Fruit fly (Drosophila melanogaster) Kc167 (cell line): ENCODE results near the gene Snoo.
"Not testable (repeated sequence)": the region's sequence is repeated elsewhere in the genome, so short reads cannot be mapped to it uniquely, and the experiment has no call there.

Source experiments
- Myc ChIP-seq: fragments of >200 bp; optimal IDR thresholded peaks from 2 replicates; lab custom pipeline; 2017; ENCODE audit warnings: missing external identifiers
- Sin3A ChIP-seq: fragments of >200 bp; optimal IDR thresholded peaks from 2 replicates; lab custom pipeline; 2018; ENCODE audit warnings: missing external identifiers
- h ChIP-seq: fragments of >200 bp; optimal IDR thresholded peaks from 3 replicates; lab custom pipeline; 2018; ENCODE audit warnings: missing external identifiers
- insv ChIP-seq: fragments of >200 bp; optimal IDR thresholded peaks from 3 replicates; lab custom pipeline; 2018; ENCODE audit warnings: missing external identifiers
- psq ChIP-seq: fragments of >200 bp; optimal IDR thresholded peaks from 2 replicates; lab custom pipeline; 2017; ENCODE audit warnings: missing external identifiers
- ttk ChIP-seq: sonication (Bioruptor generic); optimal IDR thresholded peaks from 2 replicates; lab custom pipeline; 2017; ENCODE audit warnings: missing external identifiers

Snoo gene

dm6 chr2L:7872680-7873079, 111.3 kb downstream of the Snoo start:
- TF ChIP-seq Sin3A = no peak
- no peak for TF ChIP-seq h
- no peak for TF ChIP-seq insv (lab: Kevin White, UChicago)
- no peak for TF ChIP-seq ttk (lab: Kevin White, UChicago)
- no peak for TF ChIP-seq Myc (lab: Kevin White, UChicago)
- TF ChIP-seq psq (lab: Kevin White, UChicago) = no peak

dm6 chr2L:7871821-7872524, 112.0 kb downstream of the Snoo start:
- TF ChIP-seq Myc (lab: Kevin White, UChicago) (no peak), Sin3A (no peak), ttk (lab: Kevin White, UChicago) (no peak), psq (lab: Kevin White, UChicago) (no peak), insv (lab: Kevin White, UChicago) (no peak), h (no peak)

- TF ChIP-seq Sin3A (no peak), insv (lab: Kevin White, UChicago) (no peak), h (no peak), psq (lab: Kevin White, UChicago) (no peak), Myc (lab: Kevin White, UChicago) (no peak), ttk (lab: Kevin White, UChicago) (no peak)
Measured at dm6 chr2L:7871332-7871731, 112.7 kb downstream of the Snoo start, which contains the start of gene Proc. TSS of gene Proc (minus strand) at chr2L:7871432.

- TF ChIP-seq h (no peak), ttk (lab: Kevin White, UChicago) (no peak), Sin3A (no peak), Myc (lab: Kevin White, UChicago) (no peak), psq (lab: Kevin White, UChicago) (no peak), insv (lab: Kevin White, UChicago) (no peak)
Measured at dm6 chr2L:7870212-7870611, 113.8 kb downstream of the Snoo start.

dm6 chr2L:7868608-7869007, 115.4 kb downstream of the Snoo start:
- no peak for TF ChIP-seq h
- TF ChIP-seq Sin3A = no peak
- TF ChIP-seq psq (lab: Kevin White, UChicago) = no peak
- TF ChIP-seq Myc (lab: Kevin White, UChicago) = no peak
- no peak for TF ChIP-seq insv (lab: Kevin White, UChicago)
- TF ChIP-seq ttk (lab: Kevin White, UChicago) = no peak

dm6 chr2L:7861733-7862132, 122.3 kb downstream of the Snoo start:
- TF ChIP-seq Myc (lab: Kevin White, UChicago) (no peak), h (no peak), insv (lab: Kevin White, UChicago) (no peak), ttk (lab: Kevin White, UChicago) (no peak), Sin3A (no peak), psq (lab: Kevin White, UChicago) (no peak)

- TF ChIP-seq h (no peak), Myc (lab: Kevin White, UChicago) (no peak), Sin3A (no peak), ttk (lab: Kevin White, UChicago) (no peak), psq (lab: Kevin White, UChicago) (no peak), insv (lab: Kevin White, UChicago) (no peak)
Measured at dm6 chr2L:7860739-7861138, 123.3 kb downstream of the Snoo start, which contains the start of gene TwdlE. TSS of gene TwdlE (minus strand) at chr2L:7860839.

- TF ChIP-seq Sin3A; Myc (lab: Kevin White, UChicago); psq (lab: Kevin White, UChicago): not testable (repeated sequence)
Measured at dm6 chr2L:7856380-7857127, 127.4 kb downstream of the Snoo start, which contains the start of gene lectin-28C. TSS of gene lectin-28C (plus strand) at chr2L:7857077.

- no peak for TF ChIP-seq h
- no peak for TF ChIP-seq insv (lab: Kevin White, UChicago)
- no peak for TF ChIP-seq ttk (lab: Kevin White, UChicago)
- no peak for TF ChIP-seq Sin3A
Measured at dm6 chr2L:7855108-7855507, 128.9 kb downstream of the Snoo start, which contains the start of gene CG14535. TSS of gene CG14535 (minus strand) at chr2L:7855475.

- TF ChIP-seq h (no peak), insv (lab: Kevin White, UChicago) (no peak), Sin3A (no peak), psq (lab: Kevin White, UChicago) (no peak), ttk (lab: Kevin White, UChicago) (no peak), Myc (lab: Kevin White, UChicago) (no peak)
Measured at dm6 chr2L:7851609-7852008, 132.4 kb downstream of the Snoo start.

- TF ChIP-seq h (no peak), insv (lab: Kevin White, UChicago) (no peak), Sin3A (no peak), psq (lab: Kevin White, UChicago) (no peak), ttk (lab: Kevin White, UChicago) (no peak)
Measured at dm6 chr2L:7850406-7850805, 133.6 kb downstream of the Snoo start.

- TF ChIP-seq Sin3A = no peak
- TF ChIP-seq insv (lab: Kevin White, UChicago) = no peak
- TF ChIP-seq h = no peak
Measured at dm6 chr2L:7849472-7849871, 134.5 kb downstream of the Snoo start.
